Fruit fly (Drosophila melanogaster): ENCODE data around the gene CG10352.
A peak's percentile ranks its signal among the peaks of the same experiment; 100 is the strongest.

CG10352 gene

dm6 chrX:11852310-11852709, 24.7 kb downstream of the CG10352 start, which contains the start of gene p24-1 (continued):
- TF ChIP-seq CG3163 (GFP tag; optimal IDR thresholded peaks at IDR 0.05) (peak; percentile 43), Asciz (GFP tag; optimal IDR thresholded peaks at IDR 0.05) (no peak), CG4424 (GFP tag; optimal IDR thresholded peaks at IDR 0.05) (peak; percentile 15), ems (GFP tag; optimal IDR thresholded peaks at IDR 0.05) (peak; percentile 17), CG11093 (GFP tag; IDR thresholded peaks at IDR 0.05) (no peak), CG17912 (GFP tag; optimal IDR thresholded peaks at IDR 0.05) (peak; percentile 15), CG10274 (GFP tag; optimal IDR thresholded peaks at IDR 0.05) (no peak), BEAF-32 (GFP tag; optimal IDR thresholded peaks at IDR 0.05) (peak; percentile 87), NC2β (GFP tag; optimal IDR thresholded peaks at IDR 0.05) (no peak), zen2 (GFP tag; IDR thresholded peaks at IDR 0.05; ENCODE audit: partially characterized antibody) (peak; percentile 60; the same call in 1 of the 3 replicates), CG12219 (GFP tag; optimal IDR thresholded peaks at IDR 0.05) (no peak), ara (GFP tag; IDR thresholded peaks at IDR 0.05) (no peak), Hsf (GFP tag; optimal IDR thresholded peaks at IDR 0.05) (peak; percentile 48), ATbp (GFP tag; optimal IDR thresholded peaks at IDR 0.05) (no peak), abd-A (tag; optimal IDR thresholded peaks at IDR 0.05) (no peak), fu2 (GFP tag; optimal IDR thresholded peaks at IDR 0.05) (peak; percentile 50), tna (GFP tag; IDR thresholded peaks at IDR 0.05; ENCODE audit: partially characterized antibody) (peak; percentile 78), CG14667 (GFP tag; IDR thresholded peaks at IDR 0.05) (no peak), nom (GFP tag; optimal IDR thresholded peaks at IDR 0.05) (peak; percentile 18), fd3F (GFP tag; optimal IDR thresholded peaks at IDR 0.05) (no peak), ftz-f1 (GFP tag; optimal IDR thresholded peaks at IDR 0.05) (peak; percentile 9), lilli (GFP tag; optimal IDR thresholded peaks at IDR 0.05) (peak; percentile 67), CG14710 (tag; optimal IDR thresholded peaks at IDR 0.05) (peak; percentile 68), Dfd (GFP tag; optimal IDR thresholded peaks at IDR 0.05) (no peak), ab (GFP tag; optimal IDR thresholded peaks at IDR 0.05) (no peak), Usf (GFP tag; optimal IDR thresholded peaks at IDR 0.05) (no peak), Hr3 (GFP tag; optimal IDR thresholded peaks at IDR 0.05) (peak; percentile 26), CG17361 (GFP tag; IDR thresholded peaks at IDR 0.05) (0 out of 3 replicates have a peak, but pooled peaks have one; percentile 13), peb (GFP tag; IDR thresholded peaks at IDR 0.05) (no peak), CG9932 (GFP tag; IDR thresholded peaks at IDR 0.05) (peak; percentile 88), p53 (GFP tag; optimal IDR thresholded peaks at IDR 0.05) (no peak), Stat92E (GFP tag; optimal IDR thresholded peaks at IDR 0.05) (peak in 1 of 3 experiments; percentile 20), ind (GFP tag; optimal IDR thresholded peaks at IDR 0.05) (peak; percentile 37), dm (GFP tag; optimal IDR thresholded peaks at IDR 0.05) (peak; percentile 61), knrl (GFP tag; IDR thresholded peaks at IDR 0.05; ENCODE audit: partially characterized antibody) (peak; percentile 85), CG8290 (GFP tag; optimal IDR thresholded peaks at IDR 0.05) (peak; percentile 87), CG8290 (tag; optimal IDR thresholded peaks at IDR 0.05) (peak in 1 of 2 experiments; percentile 91), CG30431 (GFP tag; optimal IDR thresholded peaks at IDR 0.05) (no peak), CG9876 (GFP tag; optimal IDR thresholded peaks at IDR 0.05) (peak; percentile 11), CG17328 (GFP tag; IDR thresholded peaks at IDR 0.05) (0 out of 2 replicates have a peak, but pooled peaks have one; percentile 20), ERR (GFP tag; optimal IDR thresholded peaks at IDR 0.05) (peak; percentile 59), tgo (GFP tag; IDR thresholded peaks at IDR 0.05) (no peak; the same call in 2 of the 3 replicates), CG8944 (GFP tag; optimal IDR thresholded peaks at IDR 0.05) (peak; percentile 28), Mrtf (GFP tag; IDR thresholded peaks at IDR 0.05) (peak; percentile 36; the same call in 1 of the 3 replicates), onecut (GFP tag; IDR thresholded peaks at IDR 0.05) (peak; percentile 31; the same call in 1 of the 2 replicates), CrebB (tag; optimal IDR thresholded peaks at IDR 0.05) (peak; percentile 7), CG14860 (GFP tag; IDR thresholded peaks at IDR 0.05; ENCODE audit: partially characterized antibody) (peak; percentile 74), tap (tag; optimal IDR thresholded peaks at IDR 0.05) (peak; percentile 12), Hr39 (optimal IDR thresholded peaks at IDR 0.05) (no peak), Fer1 (GFP tag; optimal IDR thresholded peaks at IDR 0.05) (peak; percentile 53), gt (GFP tag; IDR thresholded peaks at IDR 0.05) (no peak), Myb (GFP tag; optimal IDR thresholded peaks at IDR 0.05) (peak; percentile 55)

All from whole organism, embryonic.